Fruit fly (Drosophila melanogaster) whole organism, embryonic: ENCODE measurements around the gene Spec2.

Source experiments
- Atf3 ChIP-seq: fragments of 200-800 bp; sonication (Bioruptor generic); optimal IDR thresholded peaks from 3 replicates; lab custom pipeline; 2016; ENCODE audit warnings: missing biosample characterization, missing genetic modification characterization
- Blimp-1 ChIP-seq: fragments of 200-800 bp; sonication (Bioruptor generic); optimal IDR thresholded peaks from 3 replicates; lab custom pipeline; 2018; ENCODE audit warnings: missing biosample characterization, missing genetic modification characterization, mild to moderate bottlenecking, moderate library complexity, missing genetic modification reagents
- C15 ChIP-seq: fragments of 200-800 bp; sonication (Bioruptor generic); IDR thresholded peaks from 3 replicates; pipeline ENCODE4 v1.3.6; 2022; ENCODE audit warnings: missing biosample characterization, missing genetic modification characterization
- CG1024 ChIP-seq: fragments of 200-800 bp; sonication (Bioruptor generic); IDR thresholded peaks from 2 replicates; pipeline ENCODE4 v1.3.6; 2022; ENCODE audit warnings: missing biosample characterization, missing genetic modification characterization
- CG10267 ChIP-seq: fragments of 200-800 bp; sonication (Bioruptor generic); optimal IDR thresholded peaks from 2 replicates; lab custom pipeline; 2018; ENCODE audit warnings: missing biosample characterization, mild to moderate bottlenecking, missing genetic modification characterization, moderate library complexity
- CG10321 ChIP-seq: fragments of 200-800 bp; sonication (Bioruptor generic); IDR thresholded peaks from 2 replicates; pipeline ENCODE4 v1.3.6; 2022; ENCODE audit warnings: missing biosample characterization, missing genetic modification characterization
- CG12071 ChIP-seq: fragments of 200-800 bp; sonication (Bioruptor generic); optimal IDR thresholded peaks from 3 replicates; lab custom pipeline; 2018; ENCODE audit warnings: missing biosample characterization, mild to moderate bottlenecking, missing genetic modification characterization
- CG12236 ChIP-seq: fragments of 200-800 bp; sonication (Bioruptor generic); optimal IDR thresholded peaks from 2 replicates; lab custom pipeline; 2016; ENCODE audit warnings: missing biosample characterization, missing genetic modification characterization
- CG14710 ChIP-seq: fragments of 200-800 bp; sonication (Bioruptor generic); optimal IDR thresholded peaks from 3 replicates; lab custom pipeline; 2019; ENCODE audit warnings: missing biosample characterization, mild to moderate bottlenecking, missing genetic modification characterization, moderate library complexity
- CG30403 ChIP-seq: fragments of 200-800 bp; sonication (Bioruptor generic); optimal IDR thresholded peaks from 3 replicates; lab custom pipeline; 2016; ENCODE audit warnings: missing biosample characterization, missing genetic modification characterization
- CG33557 ChIP-seq: fragments of 200-800 bp; sonication (Bioruptor generic); optimal IDR thresholded peaks from 2 replicates; lab custom pipeline; 2019; ENCODE audit warnings: missing biosample characterization, mild to moderate bottlenecking, missing genetic modification characterization, moderate library complexity
- CG34224 ChIP-seq: fragments of 200-800 bp; sonication (Bioruptor generic); IDR thresholded peaks from 3 replicates; pipeline ENCODE4 v1.3.6; 2022; ENCODE audit warnings: missing biosample characterization, missing genetic modification characterization; ENCODE audit not compliant: partially characterized antibody
- CG5245 ChIP-seq: fragments of 200-800 bp; sonication (Bioruptor generic); optimal IDR thresholded peaks from 3 replicates; lab custom pipeline; 2016; ENCODE audit warnings: missing biosample characterization, missing genetic modification characterization
- CG6791 ChIP-seq: fragments of 200-800 bp; sonication (Bioruptor generic); IDR thresholded peaks from 3 replicates; pipeline ENCODE4 v1.3.6; 2022; ENCODE audit warnings: missing biosample characterization, missing genetic modification characterization; ENCODE audit not compliant: partially characterized antibody
- CG8944 ChIP-seq: fragments of 200-800 bp; sonication (Bioruptor generic); optimal IDR thresholded peaks from 3 replicates; lab custom pipeline; 2016; ENCODE audit warnings: missing biosample characterization, missing genetic modification characterization
- CG9876 ChIP-seq: fragments of 200-800 bp; sonication (Bioruptor generic); optimal IDR thresholded peaks from 2 replicates; lab custom pipeline; 2016; ENCODE audit warnings: missing biosample characterization, missing genetic modification characterization
- Dek ChIP-seq: fragments of 200-800 bp; sonication (Bioruptor generic); optimal IDR thresholded peaks from 3 replicates; lab custom pipeline; 2019; ENCODE audit warnings: missing biosample characterization, mild to moderate bottlenecking, missing genetic modification characterization, moderate library complexity
- Drgx ChIP-seq: fragments of 200-800 bp; sonication (Bioruptor generic); IDR thresholded peaks from 2 replicates; pipeline ENCODE4 v1.3.6; 2022; ENCODE audit warnings: missing biosample characterization, missing genetic modification characterization
- E2f1 ChIP-seq: fragments of 200-800 bp; sonication (Bioruptor generic); IDR thresholded peaks from 2 replicates; pipeline ENCODE4 v1.3.6; 2022; ENCODE audit warnings: missing biosample characterization, missing genetic modification characterization
- Hmx ChIP-seq: fragments of 200-800 bp; sonication (Bioruptor generic); optimal IDR thresholded peaks from 2 replicates; lab custom pipeline; 2016; ENCODE audit warnings: missing biosample characterization, missing genetic modification characterization
- Hr78 ChIP-seq, 2 experiments: fragments of 200-800 bp in 1 of 2; fragments of >200 bp in 1 of 2; sonication (Bioruptor generic) in 1 of 2; optimal IDR thresholded peaks; 2 replicates each; lab custom pipeline; 2017 to 2019; ENCODE audit warnings: missing biosample characterization in 2 of 2, missing genetic modification characterization in 2 of 2, mild to moderate bottlenecking in 1 of 2, moderate library complexity in 1 of 2
- Lpt ChIP-seq: fragments of >200 bp; optimal IDR thresholded peaks from 2 replicates; lab custom pipeline; 2018; ENCODE audit warnings: missing biosample characterization, missing genetic modification characterization
- NC2β ChIP-seq: fragments of 200-800 bp; sonication (Bioruptor generic); optimal IDR thresholded peaks from 2 replicates; lab custom pipeline; 2016; ENCODE audit warnings: missing biosample characterization, missing genetic modification characterization
- Optix ChIP-seq: fragments of 200-800 bp; sonication (Bioruptor generic); IDR thresholded peaks from 3 replicates; pipeline ENCODE4 v1.3.6; 2022; ENCODE audit warnings: missing biosample characterization, missing genetic modification characterization
- Rx ChIP-seq: fragments of 200-800 bp; sonication (Bioruptor generic); IDR thresholded peaks from 2 replicates; pipeline ENCODE4 v1.3.6; 2022; ENCODE audit warnings: missing biosample characterization, missing genetic modification characterization
- Spps ChIP-seq: fragments of 200-800 bp; sonication (Bioruptor generic); optimal IDR thresholded peaks from 2 replicates; lab custom pipeline; 2018; ENCODE audit warnings: missing biosample characterization, mild to moderate bottlenecking, missing genetic modification characterization
- Taf1 ChIP-seq: fragments of 200-800 bp; sonication (Bioruptor generic); IDR thresholded peaks from 2 replicates; pipeline ENCODE4 v1.3.6; 2022; ENCODE audit warnings: missing biosample characterization, missing genetic modification characterization
- Trl ChIP-seq, 3 experiments: fragments of >200 bp in 2 of 3; fragments of 200-800 bp in 1 of 3; sonication (Bioruptor generic) in 1 of 3; optimal IDR thresholded peaks; 2 replicates in 1 of 3; 3 replicates in 2 of 3; lab custom pipeline; 2016 to 2017; ENCODE audit warnings: missing biosample characterization in 1 of 3, missing genetic modification characterization in 1 of 3
- Usf ChIP-seq: fragments of 200-800 bp; sonication (Bioruptor generic); optimal IDR thresholded peaks from 2 replicates; lab custom pipeline; 2017; ENCODE audit warnings: missing genotype, missing biosample characterization, missing genetic modification characterization
- aop ChIP-seq: fragments of 200-800 bp; sonication (Bioruptor generic); IDR thresholded peaks from 2 replicates; pipeline ENCODE4 v1.3.6; 2022; ENCODE audit warnings: missing biosample characterization, missing genetic modification characterization
- ara ChIP-seq: fragments of 200-800 bp; sonication (Bioruptor generic); IDR thresholded peaks from 2 replicates; pipeline ENCODE4 v1.3.6; 2022; ENCODE audit warnings: missing biosample characterization, missing genetic modification characterization
- cg ChIP-seq: fragments of 200-800 bp; sonication (Bioruptor generic); optimal IDR thresholded peaks from 3 replicates; lab custom pipeline; 2019; ENCODE audit warnings: missing biosample characterization, mild to moderate bottlenecking, missing genetic modification characterization, moderate library complexity
- chif ChIP-seq, 2 experiments: fragments of 200-800 bp; sonication (Bioruptor generic); optimal IDR thresholded peaks; 3 replicates each; lab custom pipeline; 2016; ENCODE audit warnings: missing biosample characterization in 2 of 2, missing genetic modification characterization in 2 of 2
- cwo ChIP-seq: fragments of 200-800 bp; sonication (Bioruptor generic); optimal IDR thresholded peaks from 3 replicates; lab custom pipeline; 2017; ENCODE audit warnings: missing biosample characterization, missing genetic modification characterization, mild to moderate bottlenecking, moderate library complexity, missing genetic modification reagents
- dati ChIP-seq: fragments of 200-800 bp; sonication (Bioruptor generic); IDR thresholded peaks from 2 replicates; pipeline ENCODE4 v1.3.6; 2022; ENCODE audit warnings: missing biosample characterization, missing genetic modification characterization
- dmrt11E ChIP-seq: fragments of 200-800 bp; sonication (Bioruptor generic); optimal IDR thresholded peaks from 3 replicates; lab custom pipeline; 2018; ENCODE audit warnings: missing biosample characterization, mild to moderate bottlenecking, missing genetic modification characterization, moderate library complexity
- esg ChIP-seq: fragments of 200-800 bp; sonication (Bioruptor generic); conservative IDR thresholded peaks from 2 replicates; pipeline ENCODE4 v1.3.6; 2022; ENCODE audit warnings: missing biosample characterization, missing genetic modification characterization
- fru ChIP-seq: fragments of >200 bp; optimal IDR thresholded peaks from 2 replicates; lab custom pipeline; 2017
- inv ChIP-seq: fragments of 200-800 bp; sonication (Bioruptor generic); IDR thresholded peaks from 2 replicates; pipeline ENCODE4 v1.3.6; 2022; ENCODE audit warnings: missing biosample characterization, missing genetic modification characterization; ENCODE audit not compliant: partially characterized antibody
- jumu ChIP-seq: fragments of 200-800 bp; sonication (Bioruptor generic); optimal IDR thresholded peaks from 3 replicates; lab custom pipeline; 2016; ENCODE audit warnings: missing biosample characterization, missing genetic modification characterization
- klu ChIP-seq: fragments of 200-800 bp; sonication (Bioruptor generic); IDR thresholded peaks from 2 replicates; pipeline ENCODE4 v1.3.6; 2022; ENCODE audit warnings: missing biosample characterization, missing genetic modification characterization
- prd ChIP-seq, 3 experiments: fragments of >200 bp in 2 of 3; fragments of 200-800 bp in 1 of 3; sonication (Bioruptor generic) in 1 of 3; optimal IDR thresholded peaks in 2 of 3; IDR thresholded peaks in 1 of 3; 2 replicates in 2 of 3; 3 replicates in 1 of 3; pipeline versions ENCODE4 v1.3.6 to Lab custom; 2017 to 2022; ENCODE audit warnings: missing biosample characterization in 1 of 3, missing genetic modification characterization in 1 of 3
- row ChIP-seq: fragments of 200-800 bp; sonication (Bioruptor generic); IDR thresholded peaks from 3 replicates; pipeline ENCODE4 v1.3.6; 2022; ENCODE audit warnings: missing biosample characterization, missing genetic modification characterization
- schlank ChIP-seq: fragments of 200-800 bp; sonication (Bioruptor generic); optimal IDR thresholded peaks from 2 replicates; lab custom pipeline; 2018; ENCODE audit warnings: missing biosample characterization, mild to moderate bottlenecking, missing genetic modification characterization
- slou ChIP-seq: fragments of 200-800 bp; sonication (Bioruptor generic); optimal IDR thresholded peaks from 3 replicates; lab custom pipeline; 2016; ENCODE audit warnings: missing biosample characterization, missing genetic modification characterization
- so ChIP-seq: fragments of 200-800 bp; sonication (Bioruptor generic); IDR thresholded peaks from 3 replicates; pipeline ENCODE4 v1.3.6; 2022; ENCODE audit warnings: missing biosample characterization, missing genetic modification characterization
- sr ChIP-seq: fragments of 200-800 bp; sonication (Bioruptor generic); IDR thresholded peaks from 3 replicates; pipeline ENCODE4 v1.3.6; 2022; ENCODE audit warnings: missing biosample characterization, missing genetic modification characterization
- unc-4 ChIP-seq: fragments of 200-800 bp; sonication (Bioruptor generic); IDR thresholded peaks from 2 replicates; pipeline ENCODE4 v1.3.6; 2022; ENCODE audit warnings: missing biosample characterization, missing genetic modification characterization; ENCODE audit not compliant: partially characterized antibody
- vnd ChIP-seq: fragments of 200-800 bp; sonication (Bioruptor generic); IDR thresholded peaks from 3 replicates; pipeline ENCODE4 v1.3.6; 2022; ENCODE audit warnings: missing biosample characterization, missing genetic modification characterization; ENCODE audit not compliant: partially characterized antibody
- wdn ChIP-seq: fragments of 200-800 bp; sonication (Bioruptor generic); IDR thresholded peaks from 2 replicates; pipeline ENCODE4 v1.3.6; 2022; ENCODE audit warnings: missing biosample characterization, missing genetic modification characterization

Gene Spec2

dm6 chr3R:5624115-5624878 lies at the start of gene Spec2, which contains the start of the genes Dph4 and RpL13A (continued):
- TF ChIP-seq Lpt (no peak), Hmx (peak; percentile 39), CG5245 (GFP tag; lab: Kevin White, UChicago) (peak; percentile 86), CG8944 (peak; percentile 78), Drgx (no peak), CG10267 (tag; lab: Kevin White, UChicago) (peak; percentile 90), CG33557 (peak; percentile 91), CG12236 (GFP tag; lab: Kevin White, UChicago) (peak; percentile 94), jumu (GFP tag; lab: Kevin White, UChicago) (peak; percentile 81), CG10321 (GFP tag; lab: Robert Waterston, UW) (no peak), Optix (GFP tag; lab: Robert Waterston, UW) (no peak), Hr78 (GFP tag; optimal IDR thresholded peaks at IDR 0.05; lab: Kevin White, UChicago) (peak in 1 of 2 experiments; percentile 52), klu (GFP tag; lab: Robert Waterston, UW) (no peak), so (GFP tag; lab: Robert Waterston, UW) (no peak), Trl (optimal IDR thresholded peaks at IDR 0.05; lab: Kevin White, UChicago) (no peak), Trl (GFP tag; optimal IDR thresholded peaks at IDR 0.05; lab: Kevin White, UChicago) (peak; percentile 94), inv (GFP tag; lab: Robert Waterston, UW) (no peak), sr (GFP tag; lab: Robert Waterston, UW) (no peak), Dek (tag; lab: Kevin White, UChicago) (peak; percentile 81), esg (GFP tag; lab: Robert Waterston, UW) (no peak), CG12071 (GFP tag; lab: Kevin White, UChicago) (peak; percentile 95), Rx (GFP tag; lab: Robert Waterston, UW) (no peak), wdn (no peak), Spps (tag; lab: Kevin White, UChicago) (peak; percentile 62), CG34224 (no peak), NC2β (peak; percentile 99), Taf1 (GFP tag; lab: Robert Waterston, UW) (no peak), aop (GFP tag; lab: Robert Waterston, UW) (no peak), schlank (tag; lab: Kevin White, UChicago) (peak; percentile 95), fru (lab: Kevin White, UChicago) (no peak), C15 (GFP tag; lab: Robert Waterston, UW) (no peak), unc-4 (GFP tag; lab: Robert Waterston, UW) (no peak), cg (GFP tag; lab: Kevin White, UChicago) (no peak), CG9876 (GFP tag; lab: Kevin White, UChicago) (peak; percentile 92), Blimp-1 (GFP tag; lab: Kevin White, UChicago) (peak; percentile 65), chif (GFP tag; optimal IDR thresholded peaks at IDR 0.05; lab: Kevin White, UChicago) (peak; percentile 77 to 94), CG14710 (tag; lab: Kevin White, UChicago) (peak; percentile 95), E2f1 (GFP tag; lab: Robert Waterston, UW) (no peak), slou (GFP tag; lab: Kevin White, UChicago) (peak; percentile 88), ara (GFP tag; lab: Robert Waterston, UW) (no peak)
- TF ChIP-seq, all 482 proteins: peak for 302

- TF ChIP-seq CG30403 (GFP tag; lab: Kevin White, UChicago) = no peak
- TF ChIP-seq vnd (GFP tag; lab: Robert Waterston, UW) = no peak
- peak; percentile 50 for TF ChIP-seq dmrt11E
- TF ChIP-seq CG1024 = peak; percentile 52; the same call in 1 of the 2 replicates
- TF ChIP-seq CG6791 (GFP tag; lab: Robert Waterston, UW) = no peak
- TF ChIP-seq dati (GFP tag; lab: Robert Waterston, UW) = no peak
- no peak for TF ChIP-seq row (GFP tag; lab: Robert Waterston, UW)
- peak; percentile 21 for TF ChIP-seq Usf (GFP tag; lab: Kevin White, UChicago)
- TF ChIP-seq Atf3 (GFP tag; lab: Kevin White, UChicago) = peak; percentile 54
- peak; percentile 95 for TF ChIP-seq cwo (GFP tag; lab: Kevin White, UChicago)
- no peak for TF ChIP-seq prd (optimal IDR thresholded peaks at IDR 0.05; lab: Kevin White, UChicago)
- TF ChIP-seq prd (GFP tag; IDR thresholded peaks at IDR 0.05; lab: Robert Waterston, UW) = peak; percentile 42; the same call in 2 of the 3 replicates
These were observed 48.8 kb upstream of the Spec2 start for dm6 chr3R:5672658-5673217.
